Worm (Caenorhabditis elegans): ENCODE results near the gene C32B5.7.

C32B5.7 gene

ce11 chrII:915206-915605 lies 45.1 kb upstream of the C32B5.7 start:
- TF ChIP-seq fos-1 (tag; optimal IDR thresholded peaks at IDR 0.05) (peak; percentile 99), egl-27 (tag; optimal IDR thresholded peaks at IDR 0.05) (peak; percentile 85), gmeb-1 (tag; optimal IDR thresholded peaks at IDR 0.05) (peak; percentile 59), sma-9 (GFP tag; optimal IDR thresholded peaks at IDR 0.05) (peak; percentile 55), sma-9 (tag; optimal IDR thresholded peaks at IDR 0.05) (no peak), sma-3 (GFP tag; optimal IDR thresholded peaks at IDR 0.05) (peak; percentile 26), snpc-4 (tag; optimal IDR thresholded peaks at IDR 0.05) (no peak), crh-2 (tag; optimal IDR thresholded peaks at IDR 0.05) (peak; percentile 30), unc-39 (tag; optimal IDR thresholded peaks at IDR 0.05) (no peak), nhr-129 (tag; optimal IDR thresholded peaks at IDR 0.05) (no peak)

- no peak for TF ChIP-seq egl-27 (tag; optimal IDR thresholded peaks at IDR 0.05)
- TF ChIP-seq unc-39 (tag; optimal IDR thresholded peaks at IDR 0.05) = no peak
- no peak for TF ChIP-seq nhr-10 (tag; optimal IDR thresholded peaks at IDR 0.05)
- no peak for TF ChIP-seq ztf-4 (tag; optimal IDR thresholded peaks at IDR 0.05)
- no peak for TF ChIP-seq unc-62 (GFP tag; optimal IDR thresholded peaks at IDR 0.05)
- no peak for TF ChIP-seq nhr-21 (tag; optimal IDR thresholded peaks at IDR 0.05)
- TF ChIP-seq ceh-16 (tag; optimal IDR thresholded peaks at IDR 0.05) = no peak
- TF ChIP-seq Y55F3AM.14 (GFP tag; optimal IDR thresholded peaks at IDR 0.05) = no peak
- no peak for TF ChIP-seq mbf-1 (tag; optimal IDR thresholded peaks at IDR 0.05)
- no peak for TF ChIP-seq ceh-82 (tag; optimal IDR thresholded peaks at IDR 0.05)
Observed at ce11 chrII:915780-916179, 44.5 kb upstream of the C32B5.7 start, which contains the start of gene fbxc-29. Gene fbxc-29, plus strand, starts transcription at chrII:916080.

- no peak for TF ChIP-seq lin-39 (tag; optimal IDR thresholded peaks at IDR 0.05)
- TF ChIP-seq peb-1 (tag; optimal IDR thresholded peaks at IDR 0.05) = no peak
- TF ChIP-seq ztf-1 (GFP tag; conservative IDR thresholded peaks at IDR 0.05) = no peak
- no peak for TF ChIP-seq sma-9 (GFP tag; optimal IDR thresholded peaks at IDR 0.05)
- TF ChIP-seq sma-9 (tag; optimal IDR thresholded peaks at IDR 0.05) = no peak
- no peak for TF ChIP-seq lin-11 (tag; optimal IDR thresholded peaks at IDR 0.05)
- no peak for TF ChIP-seq blmp-1 (tag; optimal IDR thresholded peaks at IDR 0.05; ENCODE audit: insufficient read depth)
- no peak for TF ChIP-seq F13H6.1 (tag; optimal IDR thresholded peaks at IDR 0.05)
- no peak for TF ChIP-seq nhr-77 (tag; optimal IDR thresholded peaks at IDR 0.05)
- TF ChIP-seq unc-55 (GFP tag; optimal IDR thresholded peaks at IDR 0.05) = no peak
- no peak for TF ChIP-seq nhr-129 (tag; optimal IDR thresholded peaks at IDR 0.05)
- no peak for TF ChIP-seq lsy-2 (tag; optimal IDR thresholded peaks at IDR 0.05)
- no peak for TF ChIP-seq nhr-237 (tag; optimal IDR thresholded peaks at IDR 0.05)
- no peak for TF ChIP-seq Y55F3AM.14 (GFP tag; optimal IDR thresholded peaks at IDR 0.05)
- no peak for TF ChIP-seq sem-4 (tag; optimal IDR thresholded peaks at IDR 0.05)
- no peak for TF ChIP-seq alr-1 (tag; optimal IDR thresholded peaks at IDR 0.05)
Observed at ce11 chrII:917324-917723, 43.0 kb upstream of the C32B5.7 start, which contains the start of gene fbxc-30. Gene fbxc-30, plus strand, starts transcription at chrII:917624.

DNA sequence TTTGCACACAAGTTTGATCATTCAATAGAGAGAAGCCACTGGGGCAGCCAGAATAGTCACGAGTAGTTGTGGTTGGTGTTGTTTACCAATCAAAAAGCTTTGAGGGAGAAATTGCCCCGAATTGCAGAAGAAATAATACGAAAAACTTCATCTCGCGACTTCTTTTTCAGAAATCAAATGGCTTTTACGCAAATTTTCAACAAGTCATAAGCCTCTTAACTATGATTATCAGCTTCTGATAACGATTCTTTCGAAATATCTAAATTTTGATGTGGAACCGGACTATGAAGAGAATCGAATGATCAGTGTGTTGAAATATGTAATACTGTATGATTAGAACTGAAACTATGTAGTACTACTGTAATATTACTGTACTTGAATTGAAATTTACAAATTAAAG lies 40.0 kb upstream of the C32B5.7 start:
- TF ChIP-seq sem-4 (tag; optimal IDR thresholded peaks at IDR 0.05) (no peak), unc-62 (GFP tag; optimal IDR thresholded peaks at IDR 0.05) (no peak), unc-39 (tag; optimal IDR thresholded peaks at IDR 0.05) (no peak), ama-1 (optimal IDR thresholded peaks at IDR 0.05) (no peak), blmp-1 (tag; optimal IDR thresholded peaks at IDR 0.05; ENCODE audit: insufficient read depth) (no peak), lin-39 (tag; optimal IDR thresholded peaks at IDR 0.05) (no peak), Y55F3AM.14 (GFP tag; optimal IDR thresholded peaks at IDR 0.05) (no peak), elt-1 (tag; optimal IDR thresholded peaks at IDR 0.05) (no peak), nhr-21 (tag; optimal IDR thresholded peaks at IDR 0.05) (no peak), ztf-11 (tag; optimal IDR thresholded peaks at IDR 0.05) (no peak), R02D3.7 (tag; optimal IDR thresholded peaks at IDR 0.05) (no peak), sma-3 (GFP tag; optimal IDR thresholded peaks at IDR 0.05) (no peak), C34F6.9 (tag; optimal IDR thresholded peaks at IDR 0.05) (no peak), ZK546.5 (tag; optimal IDR thresholded peaks at IDR 0.05) (no peak)

DNA sequence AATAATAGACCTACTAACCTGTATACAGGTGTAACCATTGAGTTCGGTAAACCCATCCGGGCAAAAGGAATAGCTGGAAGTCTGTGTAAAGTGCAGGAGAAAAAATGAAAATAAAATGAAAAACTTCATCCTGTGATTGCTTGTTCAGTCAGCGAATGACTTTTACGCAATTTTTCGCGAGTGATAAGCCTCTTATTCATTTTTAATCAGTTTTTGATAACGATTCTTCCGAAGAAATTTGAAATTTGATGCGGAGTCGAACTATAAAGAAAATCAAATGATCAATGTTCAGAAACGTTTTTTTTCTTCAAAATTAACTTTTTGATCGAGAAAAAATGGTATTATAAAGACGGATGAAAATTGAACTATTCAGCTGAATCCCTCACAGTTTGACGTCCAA lies 37.5 kb upstream of the C32B5.7 start:
- TF ChIP-seq nhr-12 (tag; optimal IDR thresholded peaks at IDR 0.05) (no peak), ceh-16 (tag; optimal IDR thresholded peaks at IDR 0.05) (no peak), fos-1 (tag; optimal IDR thresholded peaks at IDR 0.05) (peak; percentile 84), Y55F3AM.14 (GFP tag; optimal IDR thresholded peaks at IDR 0.05) (no peak)
